Worm (Caenorhabditis elegans): ENCODE data around the gene ent-7.

Gene ent-7

DNA sequence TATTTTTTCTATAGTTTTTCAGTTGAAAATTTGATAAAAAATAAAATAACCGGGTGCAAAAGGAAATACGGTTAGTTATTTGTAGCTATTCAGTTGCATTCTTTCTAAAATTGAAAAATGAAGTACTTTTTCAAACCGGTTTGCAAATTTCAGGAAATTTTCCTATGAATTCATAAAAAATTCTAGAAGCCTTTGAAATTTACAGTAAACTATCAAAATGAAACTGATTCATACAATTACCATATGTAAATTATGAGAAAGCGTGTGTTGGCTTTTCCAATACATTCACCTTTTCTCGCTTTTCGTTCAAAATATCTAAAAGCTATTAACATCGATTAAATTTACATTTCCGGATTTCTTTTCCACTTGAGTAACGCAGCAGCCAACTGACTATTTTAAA is at the start of gene ent-7:
Gene ent-7 (plus strand): TSS at position 301 of the 400 bp plus-strand sequence.
- TF ChIP-seq efl-1 (optimal IDR thresholded peaks at IDR 0.05) (no peak), efl-1 (GFP tag; optimal IDR thresholded peaks at IDR 0.05 in 1 of 2) (peak in 1 of 2 experiments; percentile 4), hpl-2 (GFP tag; optimal IDR thresholded peaks at IDR 0.05) (no peak)

DNA sequence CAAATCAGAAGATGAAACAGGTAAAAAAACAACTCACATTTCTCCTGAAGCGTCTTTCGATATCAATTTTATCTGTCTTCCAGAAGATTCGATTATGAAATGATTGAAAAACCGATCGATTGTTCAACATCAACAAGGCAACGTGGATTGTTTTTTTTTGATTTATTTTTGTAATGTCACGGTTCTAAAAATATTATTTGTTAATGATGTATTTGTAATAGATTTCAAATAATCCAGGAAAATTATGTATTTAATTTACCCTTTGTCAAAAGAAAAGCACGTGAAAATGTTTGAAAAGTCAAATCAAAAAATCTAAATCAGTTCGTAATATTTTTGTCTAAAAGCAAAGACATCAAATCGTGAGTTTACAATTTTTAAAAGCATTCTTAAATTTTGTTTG is 48.0 kb upstream of the ent-7 start, which contains the start of the genes kin-5 and C47E12.11:
Gene kin-5 (minus strand): TSS at position 101 of the 400 bp plus-strand sequence.
Gene C47E12.11 (plus strand): TSS at position 320 of the 400 bp plus-strand sequence.
- TF ChIP-seq lsy-2 (tag; optimal IDR thresholded peaks at IDR 0.05) (no peak), nhr-77 (tag; optimal IDR thresholded peaks at IDR 0.05) (no peak), ceh-63 (GFP tag; optimal IDR thresholded peaks at IDR 0.05) (no peak), ztf-4 (tag; optimal IDR thresholded peaks at IDR 0.05) (no peak), dpl-1 (GFP tag; optimal IDR thresholded peaks at IDR 0.05) (no peak), lir-3 (tag; optimal IDR thresholded peaks at IDR 0.05; ENCODE audit: poor library complexity) (no peak), ces-1 (GFP tag; optimal IDR thresholded peaks at IDR 0.05) (no peak), nhr-85 (tag) (no peak), nhr-28 (tag; optimal IDR thresholded peaks at IDR 0.05) (no peak), elt-3 (tag; optimal IDR thresholded peaks at IDR 0.05) (no peak)

DNA sequence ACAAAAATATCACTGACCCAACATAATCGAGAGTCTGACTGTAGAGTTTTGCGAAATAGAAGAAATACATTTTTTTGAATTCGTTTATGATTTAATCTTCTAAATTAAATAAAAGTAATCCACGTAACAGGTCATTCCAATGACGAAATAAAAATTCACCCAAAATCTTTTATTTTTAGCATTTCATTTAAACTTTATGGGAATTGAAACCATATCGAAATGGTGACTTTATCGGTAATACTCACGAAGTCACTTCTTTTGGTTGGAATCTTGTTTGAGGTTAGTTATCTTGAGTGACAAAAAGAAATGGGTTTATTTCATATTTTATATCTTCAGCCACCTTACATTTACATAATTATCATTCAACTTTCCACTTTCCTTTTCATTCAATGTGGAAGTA is 44.4 kb upstream of the ent-7 start, which contains the start of the genes C47E12.12 and C47E12.10:
Gene C47E12.12 (minus strand): TSS at position 101 of the 400 bp plus-strand sequence.
Gene C47E12.10 (plus strand): TSS at position 172 of the 400 bp plus-strand sequence.
- TF ChIP-seq fos-1 (tag; optimal IDR thresholded peaks at IDR 0.05) = no peak
- no peak for TF ChIP-seq lin-35 (GFP tag; optimal IDR thresholded peaks at IDR 0.05)
- TF ChIP-seq nhr-47 (tag; optimal IDR thresholded peaks at IDR 0.05) = no peak
- TF ChIP-seq unc-62 (GFP tag; optimal IDR thresholded peaks at IDR 0.05) = no peak
- TF ChIP-seq snpc-4 (tag; optimal IDR thresholded peaks at IDR 0.05) = no peak
- TF ChIP-seq unc-86 (tag; optimal IDR thresholded peaks at IDR 0.05) = no peak
- TF ChIP-seq alr-1 (tag; optimal IDR thresholded peaks at IDR 0.05; ENCODE audit: borderline replicate concordance) = no peak
- no peak for TF ChIP-seq Y116A8C.19 (tag; optimal IDR thresholded peaks at IDR 0.05; ENCODE audit: borderline replicate concordance)
- no peak for TF ChIP-seq grh-1 (GFP tag; IDR thresholded peaks at IDR 0.05)
- TF ChIP-seq dsc-1 (tag; optimal IDR thresholded peaks at IDR 0.05) = no peak
- TF ChIP-seq blmp-1 (tag; optimal IDR thresholded peaks at IDR 0.05) = no peak
- TF ChIP-seq unc-30 (tag; optimal IDR thresholded peaks at IDR 0.05) = no peak
- TF ChIP-seq nhr-76 (tag; optimal IDR thresholded peaks at IDR 0.05) = no peak
- no peak for TF ChIP-seq nhr-77 (tag; optimal IDR thresholded peaks at IDR 0.05)

DNA sequence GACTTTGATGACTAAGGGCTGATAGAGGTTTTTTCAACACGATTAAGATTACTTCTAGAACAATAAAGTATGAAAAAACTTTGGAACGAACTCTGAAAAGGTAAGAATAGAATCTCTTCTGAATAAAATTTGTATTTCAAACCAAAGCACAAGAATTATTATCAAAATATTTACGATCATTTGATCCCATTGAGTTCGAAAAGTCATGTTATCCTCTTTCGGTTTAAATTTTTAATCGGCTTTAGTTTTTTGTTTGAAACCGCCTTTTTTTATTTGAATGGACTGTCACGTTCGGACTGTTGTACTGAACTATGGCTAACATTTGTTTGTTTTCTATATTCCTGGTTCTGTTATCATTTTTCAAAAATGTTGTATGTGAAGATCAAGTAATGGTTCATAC is 42.7 kb upstream of the ent-7 start, which contains the start of gene C47E12.9:
Gene C47E12.9 (plus strand): TSS at position 301 of the 400 bp plus-strand sequence.
- no peak for TF ChIP-seq skn-1 (tag; optimal IDR thresholded peaks at IDR 0.05)

DNA sequence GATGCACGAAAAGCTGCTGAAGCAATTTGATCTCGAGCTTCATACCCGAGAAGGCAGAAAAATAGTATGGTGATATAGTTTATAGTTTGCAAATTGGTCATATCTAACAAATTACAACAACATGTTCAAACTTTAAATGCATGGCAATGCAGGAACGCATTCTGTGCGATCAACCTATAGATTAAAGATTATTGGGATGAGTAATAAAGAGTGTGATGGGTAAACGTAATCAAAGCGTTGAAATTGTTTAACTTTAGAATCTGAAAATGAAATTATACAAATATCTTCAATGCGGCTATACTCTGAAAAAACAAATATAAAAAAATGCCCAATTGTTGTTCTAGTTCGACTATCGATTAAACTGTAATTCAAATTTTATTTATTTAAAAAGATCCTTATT is 40.8 kb upstream of the ent-7 start, which contains the start of gene C47E12.14:
Gene C47E12.14 (minus strand): TSS at position 101 of the 400 bp plus-strand sequence.
- no peak for TF ChIP-seq elt-3 (tag; optimal IDR thresholded peaks at IDR 0.05)
- TF ChIP-seq nhr-71 (tag; optimal IDR thresholded peaks at IDR 0.05) = no peak
- TF ChIP-seq fos-1 (tag; optimal IDR thresholded peaks at IDR 0.05) = no peak
- TF ChIP-seq egl-13 (tag; optimal IDR thresholded peaks at IDR 0.05) = no peak
- TF ChIP-seq lin-39 (tag; optimal IDR thresholded peaks at IDR 0.05) = no peak
- TF ChIP-seq aha-1 (tag; optimal IDR thresholded peaks at IDR 0.05) = no peak
- TF ChIP-seq ztf-4 (tag; optimal IDR thresholded peaks at IDR 0.05) = no peak
- TF ChIP-seq unc-86 (tag; optimal IDR thresholded peaks at IDR 0.05) = no peak
- TF ChIP-seq pqm-1 (tag; optimal IDR thresholded peaks at IDR 0.05) = no peak
- TF ChIP-seq efl-1 (optimal IDR thresholded peaks at IDR 0.05) = no peak
- no peak for TF ChIP-seq efl-1 (GFP tag; optimal IDR thresholded peaks at IDR 0.05 in 1 of 2)
- TF ChIP-seq ceh-82 (tag; optimal IDR thresholded peaks at IDR 0.05) = no peak
- TF ChIP-seq F16B12.6 (tag; optimal IDR thresholded peaks at IDR 0.05) = no peak
- no peak for TF ChIP-seq nhr-11 (tag; optimal IDR thresholded peaks at IDR 0.05)
